Worm (Caenorhabditis elegans) whole organism, midembryonic: Measurements from ENCODE around the gene T28A8.5.

Experiments used
- ref-1 ChIP-seq: fragments of 200-800 bp; sonication (Bioruptor generic); conservative IDR thresholded peaks from 2 replicates; pipeline ENCODE4 v1.3.6; 2022; ENCODE audit warnings: missing genetic modification reagents, missing genetic modification characterization, missing compliant biosample characterization
- ztf-23 ChIP-seq: fragments of 200-800 bp; sonication (Bioruptor generic); IDR thresholded peaks from 2 replicates; pipeline ENCODE4 v1.3.6; 2022; ENCODE audit warnings: missing genetic modification reagents, missing genetic modification characterization, missing compliant biosample characterization
- ztf-29 ChIP-seq: fragments of 200-800 bp; sonication (Bioruptor generic); IDR thresholded peaks from 2 replicates; pipeline ENCODE4 v1.3.6; 2022; ENCODE audit warnings: missing genetic modification reagents, missing genetic modification characterization, missing compliant biosample characterization

- TF ChIP-seq ref-1 (GFP tag; lab: Robert Waterston, UW) (no peak), ztf-23 (no peak), ztf-29 (GFP tag; lab: Robert Waterston, UW) (no peak)
These were observed 26.9 kb upstream of the T28A8.5 start for ce11 chrIII:13474482-13474881.
